Worm (Caenorhabditis elegans) whole organism, midembryonic: ENCODE data around the gene unc-103.

ENCODE experiments used
- T22C8.4 ChIP-seq: fragments of 200-800 bp; sonication (Bioruptor generic); IDR thresholded peaks from 2 replicates; pipeline ENCODE4 v1.3.6; 2022; ENCODE audit warnings: missing genetic modification characterization, missing compliant biosample characterization
- cog-1 ChIP-seq: sonication (generic microtip); optimal IDR thresholded peaks from 2 replicates; lab custom pipeline; 2016; ENCODE audit warnings: missing genetic modification characterization, missing compliant biosample characterization
- flt-1 ChIP-seq: fragments of 200-800 bp; sonication (Bioruptor generic); IDR thresholded peaks from 2 replicates; pipeline ENCODE4 v1.3.6; 2022; ENCODE audit warnings: missing genetic modification characterization, missing compliant biosample characterization
- med-1 ChIP-seq: sonication (generic microtip); optimal IDR thresholded peaks from 2 replicates; lab custom pipeline; 2017; ENCODE audit warnings: missing genetic modification characterization, mild to moderate bottlenecking, missing compliant biosample characterization, antibody characterized with exemption, missing genetic modification reagents; ENCODE audit not compliant: insufficient read depth
- ref-1 ChIP-seq: fragments of 200-800 bp; sonication (Bioruptor generic); conservative IDR thresholded peaks from 2 replicates; pipeline ENCODE4 v1.3.6; 2022; ENCODE audit warnings: missing genetic modification reagents, missing genetic modification characterization, missing compliant biosample characterization
- tab-1 ChIP-seq: fragments of 200-800 bp; sonication (Bioruptor generic); IDR thresholded peaks from 2 replicates; pipeline ENCODE4 v1.3.6; 2022; ENCODE audit warnings: missing genetic modification characterization, missing compliant biosample characterization
- ztf-23 ChIP-seq: fragments of 200-800 bp; sonication (Bioruptor generic); IDR thresholded peaks from 2 replicates; pipeline ENCODE4 v1.3.6; 2022; ENCODE audit warnings: missing genetic modification reagents, missing genetic modification characterization, missing compliant biosample characterization
- ztf-29 ChIP-seq: fragments of 200-800 bp; sonication (Bioruptor generic); IDR thresholded peaks from 2 replicates; pipeline ENCODE4 v1.3.6; 2022; ENCODE audit warnings: missing genetic modification reagents, missing genetic modification characterization, missing compliant biosample characterization

ce11 chrIII:4068120-4068519 is 47.1 kb upstream of the unc-103 start:
- TF ChIP-seq flt-1 (GFP tag; lab: Robert Waterston, UW), result no peak
- TF ChIP-seq ref-1 (GFP tag; lab: Robert Waterston, UW), result no peak
- no peak for TF ChIP-seq cog-1 (tag; lab: Kevin White, UChicago)
- no peak for TF ChIP-seq med-1 (GFP tag; lab: Kevin White, UChicago)
- no peak for TF ChIP-seq ztf-23
- TF ChIP-seq T22C8.4 (GFP tag; lab: Robert Waterston, UW), result no peak
- TF ChIP-seq ztf-29 (GFP tag; lab: Robert Waterston, UW), result no peak
- no peak for TF ChIP-seq tab-1
